Worm (Caenorhabditis elegans) whole organism, late embryonic: ENCODE measurements around the gene C26B9.5.

Experiments
- C08G9.2 ChIP-seq: sonication (generic microtip); optimal IDR thresholded peaks from 2 replicates; lab custom pipeline; 2016; ENCODE audit warnings: mild to moderate bottlenecking, missing genetic modification characterization, moderate library complexity, missing compliant biosample characterization
- F13H6.1 ChIP-seq: sonication (generic microtip); optimal IDR thresholded peaks from 2 replicates; lab custom pipeline; 2016; ENCODE audit warnings: missing genetic modification characterization, missing compliant biosample characterization
- K02D7.2 ChIP-seq: sonication (generic microtip); optimal IDR thresholded peaks from 2 replicates; lab custom pipeline; 2017; ENCODE audit warnings: mild to moderate bottlenecking, missing genetic modification characterization, missing compliant biosample characterization
- K09A11.1 ChIP-seq: sonication (generic microtip); optimal IDR thresholded peaks from 2 replicates; lab custom pipeline; 2017; ENCODE audit warnings: antibody characterized with exemption, mild to moderate bottlenecking, missing genetic modification characterization, missing compliant biosample characterization; ENCODE audit not compliant: insufficient read depth
- T23F11.4 ChIP-seq: fragments of 200-800 bp; sonication (Bioruptor generic); optimal IDR thresholded peaks from 2 replicates; lab custom pipeline; 2018; ENCODE audit warnings: mild to moderate bottlenecking, missing genetic modification characterization, missing compliant biosample characterization
- Y22D7AL.16 ChIP-seq: sonication (generic microtip); optimal IDR thresholded peaks from 2 replicates; lab custom pipeline; 2016; ENCODE audit warnings: missing genetic modification characterization, missing compliant biosample characterization
- ahr-1 ChIP-seq: sonication (generic microtip); optimal IDR thresholded peaks from 2 replicates; lab custom pipeline; 2016; ENCODE audit warnings: missing genetic modification characterization, missing compliant biosample characterization
- ceh-14 ChIP-seq: sonication (generic microtip); optimal IDR thresholded peaks from 2 replicates; lab custom pipeline; 2016; ENCODE audit warnings: missing genotype, missing genetic modification characterization, missing compliant biosample characterization
- ceh-18 ChIP-seq: sonication (generic microtip); optimal IDR thresholded peaks from 2 replicates; lab custom pipeline; 2016; ENCODE audit warnings: missing genetic modification characterization, missing compliant biosample characterization
- ceh-19 ChIP-seq: fragments of 200-800 bp; sonication (Bioruptor generic); optimal IDR thresholded peaks from 2 replicates; lab custom pipeline; 2018; ENCODE audit warnings: mild to moderate bottlenecking, missing genetic modification characterization, missing compliant biosample characterization
- ceh-2 ChIP-seq: sonication (generic microtip); optimal IDR thresholded peaks from 2 replicates; lab custom pipeline; 2016; ENCODE audit warnings: missing genotype, missing genetic modification characterization, missing compliant biosample characterization
- ceh-24 ChIP-seq: sonication (generic microtip); optimal IDR thresholded peaks from 2 replicates; lab custom pipeline; 2016; ENCODE audit warnings: mild to moderate bottlenecking, missing genetic modification characterization, missing compliant biosample characterization
- ceh-30 ChIP-seq: fragments of 150-350 bp; optimal IDR thresholded peaks from 2 replicates; lab custom pipeline; 2014; ENCODE audit warnings: missing biosample characterization, missing genetic modification characterization
- ceh-31 ChIP-seq: sonication (generic microtip); optimal IDR thresholded peaks from 2 replicates; lab custom pipeline; 2016; ENCODE audit warnings: missing genetic modification characterization, missing compliant biosample characterization
- ceh-34 ChIP-seq: sonication (generic microtip); optimal IDR thresholded peaks from 2 replicates; lab custom pipeline; 2016; ENCODE audit warnings: mild to moderate bottlenecking, missing genetic modification characterization, missing compliant biosample characterization
- ceh-45 ChIP-seq: fragments of 200-800 bp; sonication (Bioruptor generic); IDR thresholded peaks from 2 replicates; pipeline ENCODE4 v1.3.6; 2022; ENCODE audit warnings: missing genetic modification reagents, missing genetic modification characterization, missing compliant biosample characterization
- ceh-48 ChIP-seq: sonication (generic microtip); optimal IDR thresholded peaks from 2 replicates; lab custom pipeline; 2016; ENCODE audit warnings: missing genetic modification characterization, inconsistent platforms, missing compliant biosample characterization
- ceh-9 ChIP-seq: sonication (generic microtip); optimal IDR thresholded peaks from 2 replicates; lab custom pipeline; 2016; ENCODE audit warnings: mild to moderate bottlenecking, missing genetic modification characterization, inconsistent platforms, missing compliant biosample characterization
- che-1 ChIP-seq: sonication (generic microtip); optimal IDR thresholded peaks from 2 replicates; lab custom pipeline; 2016; ENCODE audit warnings: mild to moderate bottlenecking, missing genetic modification characterization, missing compliant biosample characterization
- dmd-4 ChIP-seq: sonication (generic microtip); optimal IDR thresholded peaks from 2 replicates; lab custom pipeline; 2016; ENCODE audit warnings: borderline replicate concordance, missing genetic modification characterization, missing compliant biosample characterization
- elt-4 ChIP-seq: sonication (generic microtip); optimal IDR thresholded peaks from 2 replicates; lab custom pipeline; 2016; ENCODE audit warnings: missing genetic modification characterization, missing compliant biosample characterization
- fkh-6 ChIP-seq: sonication (generic microtip); optimal IDR thresholded peaks from 2 replicates; lab custom pipeline; 2016; ENCODE audit warnings: missing genetic modification characterization, missing compliant biosample characterization
- hlh-15 ChIP-seq: sonication (generic microtip); optimal IDR thresholded peaks from 2 replicates; lab custom pipeline; 2016; ENCODE audit warnings: missing genetic modification characterization, missing compliant biosample characterization
- hlh-30 ChIP-seq: sonication (generic microtip); optimal IDR thresholded peaks from 2 replicates; lab custom pipeline; 2017; ENCODE audit warnings: antibody characterized with exemption, missing genetic modification characterization, missing compliant biosample characterization; ENCODE audit not compliant: insufficient read depth
- hlh-6 ChIP-seq: sonication (generic microtip); optimal IDR thresholded peaks from 2 replicates; lab custom pipeline; 2016; ENCODE audit warnings: missing genotype, missing genetic modification characterization, missing compliant biosample characterization
- lim-6 ChIP-seq: sonication (generic microtip); optimal IDR thresholded peaks from 2 replicates; lab custom pipeline; 2016; ENCODE audit warnings: missing genetic modification characterization, missing compliant biosample characterization
- lin-11 ChIP-seq: fragments of 200-800 bp; sonication (Bioruptor generic); optimal IDR thresholded peaks from 2 replicates; lab custom pipeline; 2018; ENCODE audit warnings: mild to moderate bottlenecking, missing genetic modification characterization, missing compliant biosample characterization
- mec-3 ChIP-seq: sonication (generic microtip); optimal IDR thresholded peaks from 2 replicates; lab custom pipeline; 2016; ENCODE audit warnings: borderline replicate concordance, missing genetic modification characterization, missing compliant biosample characterization
- nhr-232 ChIP-seq: sonication (generic microtip); optimal IDR thresholded peaks from 2 replicates; lab custom pipeline; 2016; ENCODE audit warnings: missing genetic modification characterization, missing compliant biosample characterization
- pat-9 ChIP-seq: fragments of 200-800 bp; sonication (Bioruptor generic); optimal IDR thresholded peaks from 2 replicates; lab custom pipeline; 2018; ENCODE audit warnings: mild to moderate bottlenecking, missing genetic modification characterization, moderate library complexity, missing compliant biosample characterization
- pax-1 ChIP-seq: fragments of 150-350 bp; optimal IDR thresholded peaks from 2 replicates; lab custom pipeline; 2014; ENCODE audit warnings: missing biosample characterization, missing genetic modification characterization
- pros-1 ChIP-seq: fragments of 150-350 bp; optimal IDR thresholded peaks from 2 replicates; lab custom pipeline; 2014; ENCODE audit warnings: missing biosample characterization, missing genetic modification reagents, missing genetic modification characterization
- rnt-1 ChIP-seq: sonication (generic microtip); optimal IDR thresholded peaks from 2 replicates; lab custom pipeline; 2016; ENCODE audit warnings: missing genetic modification characterization, missing compliant biosample characterization
- sdc-2 ChIP-seq: sonication (generic microtip); optimal IDR thresholded peaks from 2 replicates; lab custom pipeline; 2016; ENCODE audit warnings: missing genotype, missing genetic modification characterization, missing compliant biosample characterization
- sox-2 ChIP-seq: fragments of 200-800 bp; sonication (Bioruptor generic); IDR thresholded peaks from 2 replicates; pipeline ENCODE4 v1.3.6; 2022; ENCODE audit warnings: missing genetic modification reagents, missing genetic modification characterization, missing compliant biosample characterization
- syd-9 ChIP-seq: sonication (generic microtip); optimal IDR thresholded peaks from 2 replicates; lab custom pipeline; 2016; ENCODE audit warnings: mild to moderate bottlenecking, missing genetic modification characterization, moderate library complexity, missing compliant biosample characterization
- tbx-2 ChIP-seq: sonication (generic microtip); optimal IDR thresholded peaks from 2 replicates; lab custom pipeline; 2016; ENCODE audit warnings: missing genetic modification characterization, missing compliant biosample characterization
- unc-3 ChIP-seq, 2 experiments: fragments of 200-800 bp in 1 of 2; sonication (Bioruptor generic) in 1 of 2; sonication (generic microtip) in 1 of 2; conservative IDR thresholded peaks in 1 of 2; optimal IDR thresholded peaks in 1 of 2; 2 replicates each; pipeline versions ENCODE4 v1.3.6 to Lab custom; 2016 to 2022; ENCODE audit warnings: missing compliant biosample characterization in 2 of 2, missing genetic modification characterization in 2 of 2, missing genetic modification reagents in 1 of 2
- unc-55 ChIP-seq: sonication (generic microtip); optimal IDR thresholded peaks from 2 replicates; lab custom pipeline; 2017; ENCODE audit warnings: missing biosample characterization, missing genetic modification reagents, missing genetic modification characterization
- unc-86 ChIP-seq: sonication (generic microtip); optimal IDR thresholded peaks from 2 replicates; lab custom pipeline; 2016; ENCODE audit warnings: missing genetic modification characterization, missing compliant biosample characterization
- ztf-16 ChIP-seq: sonication (generic microtip); optimal IDR thresholded peaks from 2 replicates; lab custom pipeline; 2017; ENCODE audit warnings: missing genetic modification characterization, missing compliant biosample characterization

The C26B9.5 gene

DNA sequence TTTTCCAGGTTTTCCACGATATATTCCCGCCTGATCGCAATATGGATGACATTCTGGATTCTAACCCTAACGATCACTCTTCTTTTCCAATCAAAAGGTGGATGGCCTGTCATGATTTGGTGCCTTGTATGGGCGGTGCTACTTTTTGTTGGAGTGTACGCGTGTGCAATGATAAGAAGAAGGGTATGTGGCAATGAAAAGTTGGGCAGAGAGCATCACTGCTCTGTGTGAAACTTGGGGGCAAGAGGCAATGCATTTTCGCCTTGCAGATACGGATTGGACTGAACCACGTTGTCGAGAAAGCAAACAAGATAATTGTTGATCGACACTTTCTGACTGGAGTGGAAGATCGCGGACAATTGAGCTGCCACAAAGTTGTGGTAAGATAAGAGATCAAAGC, 17.0 kb downstream of the C26B9.5 start:
- no peak for TF ChIP-seq pros-1 (tag; lab: Kevin White, UChicago)
- no peak for TF ChIP-seq syd-9 (tag; lab: Kevin White, UChicago)
- TF ChIP-seq Y22D7AL.16 (tag; lab: Kevin White, UChicago), result no peak
- TF ChIP-seq unc-3 (GFP tag; conservative IDR thresholded peaks at IDR 0.05; lab: Robert Waterston, UW), result no peak
- TF ChIP-seq unc-3 (tag; optimal IDR thresholded peaks at IDR 0.05; lab: Kevin White, UChicago), result no peak
- TF ChIP-seq elt-4 (tag; lab: Kevin White, UChicago), result no peak
- no peak for TF ChIP-seq unc-86 (tag; lab: Kevin White, UChicago)
- no peak for TF ChIP-seq unc-55 (GFP tag; lab: Kevin White, UChicago)
- no peak for TF ChIP-seq pax-1
- no peak for TF ChIP-seq ceh-9 (tag; lab: Kevin White, UChicago)
- TF ChIP-seq ceh-18, result no peak
- no peak for TF ChIP-seq ceh-31 (tag; lab: Kevin White, UChicago)
- TF ChIP-seq sdc-2 (tag; lab: Kevin White, UChicago), result no peak
- TF ChIP-seq sox-2 (GFP tag; lab: Robert Waterston, UW), result no peak
- TF ChIP-seq hlh-30 (tag; lab: Kevin White, UChicago), result no peak
- no peak for TF ChIP-seq K02D7.2 (tag; lab: Kevin White, UChicago)
- no peak for TF ChIP-seq tbx-2 (tag; lab: Kevin White, UChicago)

DNA sequence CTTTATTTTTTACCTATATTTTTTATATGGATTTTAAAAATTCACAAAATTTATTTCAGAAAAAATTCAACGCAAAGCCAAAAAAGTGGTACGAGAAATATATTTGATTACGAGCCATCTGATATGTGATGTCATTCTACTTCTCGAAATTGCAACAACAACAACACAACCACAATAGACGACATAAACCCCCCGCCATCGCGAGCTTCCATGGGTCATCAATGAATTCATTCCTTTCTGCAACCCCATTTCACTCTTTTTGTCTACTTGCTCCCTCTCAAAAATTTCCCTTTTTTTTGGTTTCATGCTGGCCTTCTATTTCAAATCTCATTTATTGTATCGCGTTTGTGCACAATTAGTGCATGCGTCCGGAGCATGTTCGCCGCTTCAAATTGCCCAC, 18.6 kb downstream of the C26B9.5 start:
- TF ChIP-seq T23F11.4 (no peak), sdc-2 (tag; lab: Kevin White, UChicago) (no peak), mec-3 (no peak)

DNA sequence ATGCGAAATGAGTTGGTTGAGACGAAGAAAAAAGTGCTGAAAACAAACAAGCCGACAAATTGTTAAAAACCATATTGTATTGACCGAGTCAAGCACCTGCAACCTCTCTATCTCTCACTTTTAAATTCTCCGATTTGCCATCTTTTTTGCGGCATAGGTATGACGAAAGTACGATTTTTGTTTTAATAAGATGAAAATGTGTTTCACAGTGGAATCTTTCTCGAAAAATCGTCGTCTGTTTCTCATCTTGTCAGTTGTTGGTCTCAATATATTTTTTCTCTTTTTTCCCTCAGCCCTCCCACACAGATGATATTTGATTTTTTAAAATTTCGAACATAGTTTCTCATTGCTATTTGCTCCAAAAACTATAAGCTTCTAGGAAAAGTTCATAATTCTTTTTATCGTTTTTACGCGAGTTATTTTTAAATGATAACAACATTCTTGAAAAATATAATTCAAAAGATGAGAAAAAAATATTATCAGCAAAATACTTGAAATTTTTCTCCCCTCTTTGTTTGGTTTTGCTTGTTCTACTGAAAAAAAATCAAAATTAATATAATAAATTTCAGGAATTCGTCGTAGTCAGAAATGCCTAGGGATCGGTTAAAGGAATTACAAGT, 19.4 kb downstream of the C26B9.5 start, which contains the start of gene syx-3:
syx-3 (plus strand) TSS at position 570 of the 620 bp plus-strand sequence.
- no peak for TF ChIP-seq ceh-45 (GFP tag; lab: Robert Waterston, UW)
- TF ChIP-seq elt-4 (tag; lab: Kevin White, UChicago), result no peak
- no peak for TF ChIP-seq F13H6.1 (tag; lab: Kevin White, UChicago)
- no peak for TF ChIP-seq ceh-24 (tag; lab: Kevin White, UChicago)
- no peak for TF ChIP-seq che-1 (tag; lab: Kevin White, UChicago)
- no peak for TF ChIP-seq fkh-6 (tag; lab: Kevin White, UChicago)
- TF ChIP-seq, all 69 proteins: peak for 0

DNA sequence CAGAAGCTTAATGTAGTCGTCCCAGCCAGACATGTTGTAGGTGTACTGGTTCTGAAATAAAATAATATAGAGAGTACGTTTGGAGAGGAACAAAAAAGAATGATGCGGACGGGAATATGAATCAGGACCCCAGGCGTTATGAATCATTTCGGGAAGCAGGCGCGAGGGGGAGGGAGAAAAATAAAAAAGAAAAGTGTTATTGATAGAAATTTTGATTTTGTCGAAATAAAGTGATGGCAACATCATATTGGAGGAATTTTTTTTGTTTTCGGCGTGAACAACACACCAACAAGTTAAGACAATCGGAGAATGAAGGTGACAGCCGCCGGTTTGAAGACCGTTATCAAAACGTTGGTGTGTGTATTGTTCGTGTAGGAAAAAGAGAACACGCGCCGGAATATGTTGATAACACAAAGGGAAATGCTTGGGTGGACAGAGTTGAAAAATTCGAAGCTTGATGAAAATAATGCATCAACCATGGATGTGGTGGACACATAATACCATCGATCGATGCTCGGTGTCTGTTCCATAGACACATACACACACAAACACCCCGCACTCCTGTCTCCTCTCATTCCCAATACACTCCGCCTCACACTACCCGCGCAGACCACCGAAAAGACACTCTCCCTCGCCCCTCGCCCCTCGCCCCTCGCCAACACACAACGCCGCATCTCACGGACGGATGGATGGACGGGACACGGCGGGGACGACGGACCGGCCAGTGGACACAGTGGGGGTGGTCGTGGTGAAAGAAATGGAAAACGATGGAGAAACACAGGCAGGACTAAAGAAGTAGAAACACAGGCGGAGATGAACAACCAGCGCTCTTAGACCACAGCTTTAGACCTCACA, 25.0 kb downstream of the C26B9.5 start, which contains the start of gene pfn-2:
pfn-2 (minus strand) TSS at position 51 of the 855 bp plus-strand sequence.
- TF ChIP-seq nhr-232 (tag; lab: Kevin White, UChicago), result no peak
- peak; percentile 18 for TF ChIP-seq ceh-9 (tag; lab: Kevin White, UChicago)
- no peak for TF ChIP-seq ceh-24 (tag; lab: Kevin White, UChicago)
- no peak for TF ChIP-seq unc-86 (tag; lab: Kevin White, UChicago)
- TF ChIP-seq ceh-30 (tag; lab: Kevin White, UChicago), result no peak
- no peak for TF ChIP-seq fkh-6 (tag; lab: Kevin White, UChicago)
- peak; percentile 52 for TF ChIP-seq C08G9.2 (tag; lab: Kevin White, UChicago)
- TF ChIP-seq F13H6.1 (tag; lab: Kevin White, UChicago), result peak; percentile 32
- TF ChIP-seq ceh-2, result peak; percentile 50
- TF ChIP-seq hlh-30 (tag; lab: Kevin White, UChicago), result no peak
- peak; percentile 66 for TF ChIP-seq ceh-19 (GFP tag; lab: Kevin White, UChicago)
- no peak for TF ChIP-seq ahr-1 (tag; lab: Kevin White, UChicago)
- TF ChIP-seq ceh-34 (tag; lab: Kevin White, UChicago), result peak; percentile 68
- TF ChIP-seq hlh-15 (tag; lab: Kevin White, UChicago), result no peak
- no peak for TF ChIP-seq unc-3 (GFP tag; conservative IDR thresholded peaks at IDR 0.05; lab: Robert Waterston, UW)
- TF ChIP-seq unc-3 (tag; optimal IDR thresholded peaks at IDR 0.05; lab: Kevin White, UChicago), result no peak
- TF ChIP-seq lim-6 (tag; lab: Kevin White, UChicago), result no peak
- peak; percentile 9 for TF ChIP-seq hlh-6 (tag; lab: Kevin White, UChicago)
- no peak for TF ChIP-seq rnt-1 (tag; lab: Kevin White, UChicago)
- no peak for TF ChIP-seq ceh-48 (tag; lab: Kevin White, UChicago)
- no peak for TF ChIP-seq ztf-16
- TF ChIP-seq lin-11 (tag; lab: Kevin White, UChicago), result no peak
- no peak for TF ChIP-seq unc-55 (GFP tag; lab: Kevin White, UChicago)
- peak; percentile 45 for TF ChIP-seq pat-9 (tag; lab: Kevin White, UChicago)
- peak; percentile 20 for TF ChIP-seq tbx-2 (tag; lab: Kevin White, UChicago)
- TF ChIP-seq syd-9 (tag; lab: Kevin White, UChicago), result no peak
- peak; percentile 38 for TF ChIP-seq ceh-14
- TF ChIP-seq K09A11.1, result no peak
- TF ChIP-seq dmd-4 (tag; lab: Kevin White, UChicago), result peak; percentile 18
- TF ChIP-seq pros-1 (tag; lab: Kevin White, UChicago), result no peak
